Worm (Caenorhabditis elegans): ENCODE data around the gene C37H5.14.

The C37H5.14 gene

DNA sequence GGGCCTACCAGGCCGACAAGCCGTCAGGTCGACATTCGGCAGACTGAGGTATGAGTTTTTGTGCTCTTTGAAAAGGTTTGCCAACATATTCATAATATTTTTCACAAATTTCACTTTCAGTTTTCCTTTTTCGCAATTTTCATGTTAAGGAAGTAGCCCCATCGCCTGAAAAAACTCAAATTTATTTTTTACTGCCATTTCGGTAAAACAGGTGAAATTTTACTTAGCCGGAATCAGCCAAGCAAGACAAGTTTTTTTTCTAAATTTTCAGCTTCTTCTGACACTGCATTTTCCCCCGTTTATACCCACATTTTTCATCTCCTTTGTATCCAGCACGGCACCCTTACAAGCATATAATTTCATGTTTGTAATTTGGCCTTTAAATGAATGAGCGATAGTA, 42.6 kb downstream of the C37H5.14 start, which contains the start of gene R02F11.11:
Gene R02F11.11, plus strand, starts transcription at position 301 of the 400 bp plus-strand sequence.
- TF ChIP-seq unc-62 (GFP tag; optimal IDR thresholded peaks at IDR 0.05): no peak

DNA sequence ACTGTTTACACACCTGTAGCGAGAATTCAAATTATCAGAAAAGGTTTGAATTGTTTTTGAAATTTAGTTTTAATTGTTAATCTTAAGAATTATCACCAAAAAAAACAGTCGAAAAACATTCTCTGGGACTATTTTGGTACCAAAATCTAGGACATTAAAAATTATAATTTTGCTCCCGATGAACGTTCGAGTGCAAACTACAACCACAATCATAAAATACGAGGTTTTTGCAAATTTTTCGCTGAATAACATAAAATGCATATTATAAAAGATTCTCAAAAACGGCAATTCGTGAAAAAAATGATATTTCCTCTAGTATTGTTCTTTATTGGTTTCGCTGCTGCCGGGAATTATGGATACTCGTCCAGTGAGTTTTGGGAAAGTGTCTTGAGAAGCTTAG, 43.8 kb downstream of the C37H5.14 start, which contains the start of gene R02F11.12:
Gene R02F11.12, plus strand, starts transcription at position 301 of the 400 bp plus-strand sequence.
- no peak for TF ChIP-seq unc-62 (GFP tag; optimal IDR thresholded peaks at IDR 0.05)

DNA sequence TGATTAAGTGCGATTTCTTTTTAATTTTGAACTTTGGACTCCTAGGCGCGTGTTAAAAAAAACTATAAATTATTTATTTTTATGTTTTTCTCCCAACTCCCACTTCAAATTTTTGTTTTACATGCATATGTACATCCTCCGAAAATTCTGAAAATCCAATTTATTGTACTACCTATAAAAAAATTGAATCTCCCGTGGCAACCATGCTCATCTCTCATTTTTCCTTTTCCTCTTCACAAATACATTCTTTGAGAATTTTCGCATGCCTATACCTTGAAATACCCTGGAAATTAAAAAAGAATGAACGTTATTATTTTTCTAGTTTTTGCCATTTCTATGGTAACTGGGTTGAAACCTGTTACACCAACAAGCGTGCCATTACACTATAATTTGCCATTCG, 45.4 kb downstream of the C37H5.14 start, which contains the start of gene R02F11.10:
Gene R02F11.10, plus strand, starts transcription at position 301 of the 400 bp plus-strand sequence.
- no peak for TF ChIP-seq unc-62 (GFP tag; optimal IDR thresholded peaks at IDR 0.05)

DNA sequence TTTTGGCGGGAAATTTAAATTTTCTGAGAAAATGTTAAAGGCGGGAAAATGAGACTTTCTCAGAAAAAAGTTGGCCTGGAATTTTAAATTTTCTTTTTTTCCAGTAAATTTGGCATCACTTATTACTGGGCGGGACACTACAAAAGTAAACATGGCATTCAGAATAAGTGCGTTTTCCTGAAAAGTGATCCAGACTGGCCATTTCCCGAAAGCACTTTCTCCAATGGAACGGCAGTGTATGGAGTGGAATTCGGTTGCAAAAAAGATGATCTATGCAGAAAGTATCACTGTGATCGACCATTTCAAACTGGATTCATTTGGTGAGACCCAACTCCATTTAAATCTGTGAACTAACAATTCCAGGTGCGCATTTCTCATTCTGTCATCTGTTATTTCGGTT, 46.3 kb downstream of the C37H5.14 start:
- no peak for TF ChIP-seq unc-62 (GFP tag; optimal IDR thresholded peaks at IDR 0.05)

- no peak for TF ChIP-seq unc-62 (GFP tag; optimal IDR thresholded peaks at IDR 0.05)
These were observed 47.0 kb downstream of the C37H5.14 start, which contains the start of gene R02F11.9 for ce11 chrV:4787166-4787565. R02F11.9 (plus strand) TSS chrV:4787466.

ce11 chrV:4785333-4785852, 48.8 kb downstream of the C37H5.14 start, which contains the start of the genes Y60C6A.2 and Y60C6A.3:
Y60C6A.2 (minus strand) TSS chrV:4785433.
Y60C6A.3 (plus strand) TSS chrV:4785802.
- TF ChIP-seq unc-62 (GFP tag; optimal IDR thresholded peaks at IDR 0.05): no peak

DNA sequence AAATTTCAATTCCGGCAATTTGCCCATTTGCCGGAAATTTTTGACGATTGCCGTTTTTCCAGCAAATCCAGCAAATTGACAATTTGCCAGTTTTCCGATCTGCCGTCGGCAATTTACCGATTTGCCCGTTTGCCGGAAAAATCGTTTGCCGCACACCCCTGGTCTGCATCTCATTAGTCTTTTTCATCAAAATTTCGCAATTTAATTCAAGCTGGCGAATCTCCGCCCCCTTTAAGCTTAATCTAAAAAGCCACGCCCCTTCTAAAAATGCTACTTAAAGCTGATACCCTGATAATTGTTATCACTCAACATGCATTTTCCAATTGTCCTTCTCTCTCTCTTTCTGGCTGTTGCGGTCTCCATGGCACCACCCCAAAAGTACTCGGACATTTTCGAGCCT, 50.9 kb downstream of the C37H5.14 start, which contains the start of gene Y60C6A.1:
Gene Y60C6A.1, plus strand, starts transcription at position 301 of the 400 bp plus-strand sequence.
- TF ChIP-seq unc-62 (GFP tag; optimal IDR thresholded peaks at IDR 0.05): no peak
